Worm (Caenorhabditis elegans) whole organism, L2 larva: Measurements from ENCODE around the gene Y113G7B.15.

Source experiments
- C34F6.9 ChIP-seq: fragments of 150-350 bp; optimal IDR thresholded peaks from 2 replicates; lab custom pipeline; 2014; ENCODE audit warnings: missing biosample characterization, missing genetic modification characterization
- R02D3.7 ChIP-seq: fragments of 150-350 bp; optimal IDR thresholded peaks from 2 replicates; lab custom pipeline; 2014; ENCODE audit warnings: missing biosample characterization, missing genetic modification characterization
- Y55F3AM.14 ChIP-seq: fragments of 200-800 bp; sonication (Bioruptor generic); optimal IDR thresholded peaks from 2 replicates; lab custom pipeline; 2018; ENCODE audit warnings: mild to moderate bottlenecking, missing genetic modification characterization, missing compliant biosample characterization
- ZK546.5 ChIP-seq: sonication (generic microtip); optimal IDR thresholded peaks from 2 replicates; lab custom pipeline; 2017; ENCODE audit warnings: missing biosample characterization, missing genetic modification characterization
- alr-1 ChIP-seq: fragments of 150-350 bp; optimal IDR thresholded peaks from 2 replicates; lab custom pipeline; 2014; ENCODE audit warnings: missing biosample characterization, missing genetic modification characterization
- aly-2 ChIP-seq: fragments of 150-350 bp; optimal IDR thresholded peaks from 2 replicates; lab custom pipeline; 2014; ENCODE audit warnings: missing biosample characterization, missing genetic modification characterization
- ama-1 ChIP-seq: fragments of 150-350 bp; optimal IDR thresholded peaks from 2 replicates; lab custom pipeline; 2018; ENCODE audit warnings: inconsistent platforms
- blmp-1 ChIP-seq: sonication (generic microtip); optimal IDR thresholded peaks from 2 replicates; lab custom pipeline; 2017; ENCODE audit warnings: missing genetic modification characterization, mild to moderate bottlenecking, missing compliant biosample characterization, antibody characterized with exemption, moderate library complexity; ENCODE audit not compliant: insufficient read depth
- ceh-16 ChIP-seq: fragments of 150-350 bp; optimal IDR thresholded peaks from 2 replicates; lab custom pipeline; 2014; ENCODE audit warnings: missing biosample characterization, missing genetic modification characterization
- crh-2 ChIP-seq: sonication (generic microtip); optimal IDR thresholded peaks from 2 replicates; lab custom pipeline; 2017; ENCODE audit warnings: missing biosample characterization, missing genetic modification characterization
- egl-27 ChIP-seq: sonication (generic microtip); optimal IDR thresholded peaks from 3 replicates; lab custom pipeline; 2017; ENCODE audit warnings: missing biosample characterization, missing genetic modification reagents, missing genetic modification characterization
- fos-1 ChIP-seq: fragments of 150-350 bp; optimal IDR thresholded peaks from 2 replicates; lab custom pipeline; 2014; ENCODE audit warnings: missing biosample characterization, missing genetic modification characterization
- gmeb-1 ChIP-seq: fragments of 150-350 bp; optimal IDR thresholded peaks from 2 replicates; lab custom pipeline; 2014; ENCODE audit warnings: missing biosample characterization, missing genetic modification characterization
- lin-13 ChIP-seq: fragments of 150-350 bp; optimal IDR thresholded peaks from 2 replicates; lab custom pipeline; 2014; ENCODE audit warnings: missing biosample characterization, missing genetic modification reagents, missing genetic modification characterization
- lsy-2 ChIP-seq, 2 experiments: fragments of 150-350 bp in 1 of 2; sonication (generic microtip) in 1 of 2; optimal IDR thresholded peaks; 2 replicates each; lab custom pipeline; 2014 to 2017; ENCODE audit warnings: missing biosample characterization in 2 of 2, missing genetic modification characterization in 2 of 2
- mab-5 ChIP-seq: fragments of 150-350 bp; optimal IDR thresholded peaks from 2 replicates; lab custom pipeline; 2014; ENCODE audit warnings: missing biosample characterization, missing genetic modification characterization
- mbf-1 ChIP-seq: sonication (generic microtip); optimal IDR thresholded peaks from 2 replicates; lab custom pipeline; 2017; ENCODE audit warnings: missing biosample characterization, missing genetic modification characterization
- mdl-1 ChIP-seq, 2 experiments: fragments of 150-350 bp in 1 of 2; sonication (generic microtip) in 1 of 2; optimal IDR thresholded peaks; 2 replicates each; lab custom pipeline; 2017; ENCODE audit warnings: missing biosample characterization in 2 of 2, missing genetic modification characterization in 2 of 2
- nhr-10 ChIP-seq: sonication (generic microtip); optimal IDR thresholded peaks from 2 replicates; lab custom pipeline; 2017; ENCODE audit warnings: missing biosample characterization, missing genetic modification characterization
- nhr-12 ChIP-seq: fragments of 150-350 bp; optimal IDR thresholded peaks from 2 replicates; lab custom pipeline; 2014; ENCODE audit warnings: missing biosample characterization, missing genetic modification characterization
- nhr-129 ChIP-seq: fragments of 150-350 bp; optimal IDR thresholded peaks from 2 replicates; lab custom pipeline; 2014; ENCODE audit warnings: missing biosample characterization, missing genetic modification characterization
- nhr-21 ChIP-seq: fragments of 150-350 bp; optimal IDR thresholded peaks from 2 replicates; lab custom pipeline; 2014; ENCODE audit warnings: missing biosample characterization, missing genetic modification characterization
- nhr-23 ChIP-seq: fragments of 150-350 bp; optimal IDR thresholded peaks from 2 replicates; lab custom pipeline; 2014; ENCODE audit warnings: missing biosample characterization, missing genetic modification reagents, missing genetic modification characterization
- nhr-237 ChIP-seq: fragments of 150-350 bp; optimal IDR thresholded peaks from 2 replicates; lab custom pipeline; 2014; ENCODE audit warnings: missing biosample characterization, missing genetic modification characterization
- nhr-6 ChIP-seq: fragments of 150-350 bp; optimal IDR thresholded peaks from 2 replicates; lab custom pipeline; 2014; ENCODE audit warnings: missing biosample characterization, missing genetic modification characterization
- nhr-77 ChIP-seq: fragments of 150-350 bp; optimal IDR thresholded peaks from 2 replicates; lab custom pipeline; 2014; ENCODE audit warnings: missing biosample characterization, missing genetic modification characterization
- sem-4 ChIP-seq: fragments of 150-350 bp; optimal IDR thresholded peaks from 2 replicates; lab custom pipeline; 2014; ENCODE audit warnings: missing biosample characterization, missing genetic modification reagents, missing genetic modification characterization
- skn-1 ChIP-seq: sonication (generic microtip); optimal IDR thresholded peaks from 2 replicates; lab custom pipeline; 2017; ENCODE audit warnings: missing biosample characterization, missing genetic modification characterization
- sma-3 ChIP-seq: sonication (generic microtip); optimal IDR thresholded peaks from 2 replicates; lab custom pipeline; 2016; ENCODE audit warnings: missing genetic modification reagents, missing genetic modification characterization, missing compliant biosample characterization
- sma-9 ChIP-seq, 2 experiments: fragments of 150-350 bp in 1 of 2; sonication (generic microtip) in 1 of 2; optimal IDR thresholded peaks; 2 replicates each; lab custom pipeline; 2014 to 2016; ENCODE audit warnings: missing genetic modification characterization in 2 of 2, mild to moderate bottlenecking in 1 of 2, missing biosample characterization in 1 of 2, missing compliant biosample characterization in 1 of 2, missing genetic modification reagents in 1 of 2, moderate library complexity in 1 of 2
- snpc-4 ChIP-seq: fragments of 150-350 bp; optimal IDR thresholded peaks from 2 replicates; lab custom pipeline; 2014; ENCODE audit warnings: missing biosample characterization, missing genetic modification characterization
- unc-39 ChIP-seq: fragments of 150-350 bp; optimal IDR thresholded peaks from 2 replicates; lab custom pipeline; 2014; ENCODE audit warnings: missing biosample characterization, missing genetic modification characterization
- unc-55 ChIP-seq: fragments of 150-350 bp; sonication (generic microtip); optimal IDR thresholded peaks from 3 replicates; lab custom pipeline; 2014; ENCODE audit warnings: missing biosample characterization, missing genetic modification reagents, missing genetic modification characterization
- unc-62 ChIP-seq: fragments of 150-350 bp; optimal IDR thresholded peaks from 2 replicates; lab custom pipeline; 2014; ENCODE audit warnings: missing biosample characterization, missing genetic modification reagents, missing genetic modification characterization
- zag-1 ChIP-seq: fragments of 150-350 bp; optimal IDR thresholded peaks from 2 replicates; lab custom pipeline; 2014; ENCODE audit warnings: missing biosample characterization, missing genetic modification characterization
- ztf-1 ChIP-seq: fragments of 200-800 bp; sonication (Bioruptor generic); conservative IDR thresholded peaks from 2 replicates; pipeline ENCODE4 v1.3.6; 2022; ENCODE audit warnings: missing genetic modification characterization, missing compliant biosample characterization
- ztf-11 ChIP-seq: sonication (generic microtip); optimal IDR thresholded peaks from 2 replicates; lab custom pipeline; 2017; ENCODE audit warnings: missing biosample characterization, missing genetic modification characterization
- ztf-4 ChIP-seq: fragments of 150-350 bp; optimal IDR thresholded peaks from 2 replicates; lab custom pipeline; 2014; ENCODE audit warnings: missing biosample characterization, missing genetic modification characterization

The Y113G7B.15 gene

DNA sequence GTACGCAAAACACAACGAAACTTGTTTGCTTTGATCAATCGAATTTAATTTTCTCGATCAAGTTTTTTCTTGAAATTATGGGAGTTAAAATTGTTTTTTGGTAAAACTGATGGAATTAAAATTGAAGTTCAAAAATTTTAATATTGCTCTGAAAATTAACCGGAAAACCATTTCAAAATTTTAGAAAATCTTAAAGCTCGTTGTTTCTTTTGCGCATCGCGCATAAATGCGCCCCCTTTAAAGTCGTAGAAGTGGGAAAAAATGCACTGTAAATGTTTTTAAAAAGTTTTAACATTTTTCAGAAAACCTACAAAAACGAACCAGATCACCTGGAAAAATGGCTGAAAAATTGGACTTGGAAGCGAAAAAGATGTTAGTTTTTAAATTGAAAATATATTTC lies 30.6 kb downstream of the Y113G7B.15 start, which contains the start of gene fbxa-113:
Gene fbxa-113 (plus strand): TSS at position 301 of the 400 bp plus-strand sequence.
- TF ChIP-seq nhr-6 (tag; lab: Kevin White, UChicago) (no peak), ztf-4 (tag; lab: Kevin White, UChicago) (no peak), mdl-1 (tag; optimal IDR thresholded peaks at IDR 0.05; lab: Kevin White, UChicago) (no peak), R02D3.7 (tag; lab: Kevin White, UChicago) (no peak), gmeb-1 (tag; lab: Kevin White, UChicago) (no peak), nhr-21 (no peak), aly-2 (tag; lab: Kevin White, UChicago) (no peak), nhr-129 (tag; lab: Kevin White, UChicago) (no peak), blmp-1 (tag; lab: Kevin White, UChicago) (no peak), snpc-4 (no peak), nhr-12 (tag; lab: Kevin White, UChicago) (no peak), egl-27 (tag; lab: Kevin White, UChicago) (no peak), lsy-2 (tag; optimal IDR thresholded peaks at IDR 0.05; lab: Kevin White, UChicago) (no peak), nhr-23 (tag; lab: Kevin White, UChicago) (no peak), nhr-10 (tag; lab: Kevin White, UChicago) (no peak), unc-62 (GFP tag; lab: Kevin White, UChicago) (no peak), nhr-77 (tag; lab: Kevin White, UChicago) (no peak), ZK546.5 (tag; lab: Kevin White, UChicago) (no peak), unc-39 (no peak)
- TF ChIP-seq, all 48 proteins: peak for 0

DNA sequence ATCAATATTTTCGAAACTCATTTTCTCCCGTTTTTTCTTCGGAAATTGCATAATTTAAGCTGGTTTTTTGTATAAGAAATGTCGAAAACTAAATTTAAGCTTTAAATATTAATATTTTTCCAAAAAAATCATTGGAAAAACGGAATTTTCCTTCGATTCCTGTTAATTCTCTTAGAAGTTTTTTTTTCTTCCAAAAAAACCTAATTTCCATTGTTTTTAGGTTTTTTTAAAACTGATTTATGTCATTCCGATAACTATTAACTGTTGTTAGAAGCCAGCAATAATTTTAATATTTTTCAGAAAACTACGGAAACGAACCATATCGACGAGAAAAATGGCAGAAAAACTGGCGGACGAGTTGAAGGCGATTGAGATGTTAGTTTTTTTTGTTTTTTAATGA lies 32.3 kb downstream of the Y113G7B.15 start, which contains the start of gene fbxa-114:
Gene fbxa-114 (plus strand): TSS at position 301 of the 400 bp plus-strand sequence.
- no peak for TF ChIP-seq unc-55 (GFP tag; lab: Kevin White, UChicago)
- no peak for TF ChIP-seq ceh-16 (tag; lab: Kevin White, UChicago)
- no peak for TF ChIP-seq sma-9 (GFP tag; optimal IDR thresholded peaks at IDR 0.05; lab: Kevin White, UChicago)
- TF ChIP-seq sma-9 (tag; optimal IDR thresholded peaks at IDR 0.05; lab: Kevin White, UChicago), result no peak
- no peak for TF ChIP-seq aly-2 (tag; lab: Kevin White, UChicago)
- no peak for TF ChIP-seq sma-3
- no peak for TF ChIP-seq zag-1 (tag; lab: Kevin White, UChicago)
- no peak for TF ChIP-seq nhr-237 (tag; lab: Kevin White, UChicago)
- TF ChIP-seq nhr-77 (tag; lab: Kevin White, UChicago), result no peak
- TF ChIP-seq ztf-4 (tag; lab: Kevin White, UChicago), result no peak
- no peak for TF ChIP-seq skn-1 (tag; lab: Kevin White, UChicago)
- no peak for TF ChIP-seq unc-39
- TF ChIP-seq nhr-12 (tag; lab: Kevin White, UChicago), result no peak
- TF ChIP-seq Y55F3AM.14 (GFP tag; lab: Kevin White, UChicago), result no peak
- no peak for TF ChIP-seq snpc-4

DNA sequence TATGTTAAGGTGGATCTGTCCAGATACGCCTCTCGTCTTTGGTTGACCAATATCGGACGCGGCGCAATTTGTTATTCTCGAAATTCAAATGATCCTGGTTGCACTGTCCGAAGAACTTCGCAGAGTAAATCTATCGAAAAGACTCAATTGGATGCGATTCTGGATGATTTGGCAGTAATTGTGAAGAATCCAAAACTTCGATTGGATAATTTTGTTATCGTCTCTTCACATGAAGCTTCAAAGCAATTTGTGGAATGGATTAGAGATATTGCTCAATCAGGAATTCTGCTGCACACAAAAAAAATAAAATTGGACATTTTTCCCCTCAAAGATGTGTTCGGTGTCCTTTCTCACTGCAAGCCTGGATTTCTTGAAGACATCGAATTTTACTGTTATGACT lies 34.0 kb downstream of the Y113G7B.15 start:
- TF ChIP-seq R02D3.7 (tag; lab: Kevin White, UChicago) (no peak), unc-39 (no peak), mab-5 (tag; lab: Kevin White, UChicago) (no peak), lin-13 (GFP tag; lab: Kevin White, UChicago) (no peak), C34F6.9 (tag; lab: Kevin White, UChicago) (no peak), unc-55 (GFP tag; lab: Kevin White, UChicago) (no peak), fos-1 (tag; lab: Kevin White, UChicago) (no peak), unc-62 (GFP tag; lab: Kevin White, UChicago) (no peak), nhr-6 (tag; lab: Kevin White, UChicago) (no peak), nhr-10 (tag; lab: Kevin White, UChicago) (no peak), lsy-2 (tag; optimal IDR thresholded peaks at IDR 0.05; lab: Kevin White, UChicago) (no peak), nhr-23 (tag; lab: Kevin White, UChicago) (no peak), ztf-11 (tag; lab: Kevin White, UChicago) (no peak)

DNA sequence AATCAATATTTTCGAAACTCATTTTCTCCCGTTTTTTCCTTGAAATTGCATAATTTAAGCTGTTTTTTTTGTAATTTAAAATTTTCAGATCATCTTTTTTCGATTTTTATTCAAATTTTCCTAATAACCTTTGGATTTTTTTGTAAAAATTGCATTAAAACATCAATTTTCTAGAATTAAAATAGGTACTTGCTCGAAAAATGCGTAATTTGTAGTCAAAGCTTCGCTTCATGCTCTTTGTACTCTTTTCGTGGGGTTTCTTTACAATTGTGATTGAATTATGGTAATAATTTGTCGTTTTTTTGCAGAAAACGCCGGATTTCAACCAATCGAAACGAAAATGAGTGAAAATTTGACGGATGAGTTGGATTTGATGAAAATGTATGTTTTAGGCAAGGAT lies 34.7 kb downstream of the Y113G7B.15 start, which contains the start of gene fog-2:
Gene fog-2 (plus strand): TSS at position 301 of the 400 bp plus-strand sequence.
- TF ChIP-seq nhr-21 (no peak), ama-1 (no peak), alr-1 (tag; lab: Kevin White, UChicago) (no peak), ZK546.5 (tag; lab: Kevin White, UChicago) (no peak), zag-1 (tag; lab: Kevin White, UChicago) (no peak), ztf-4 (tag; lab: Kevin White, UChicago) (no peak), aly-2 (tag; lab: Kevin White, UChicago) (no peak), ztf-1 (no peak), sem-4 (tag; lab: Kevin White, UChicago) (no peak), crh-2 (tag; lab: Kevin White, UChicago) (no peak), lin-13 (GFP tag; lab: Kevin White, UChicago) (no peak), lsy-2 (tag; optimal IDR thresholded peaks at IDR 0.05; lab: Kevin White, UChicago) (no peak), mbf-1 (tag; lab: Kevin White, UChicago) (no peak), gmeb-1 (tag; lab: Kevin White, UChicago) (no peak), ceh-16 (tag; lab: Kevin White, UChicago) (no peak), C34F6.9 (tag; lab: Kevin White, UChicago) (no peak), R02D3.7 (tag; lab: Kevin White, UChicago) (no peak), unc-62 (GFP tag; lab: Kevin White, UChicago) (no peak), mdl-1 (tag; optimal IDR thresholded peaks at IDR 0.05; lab: Kevin White, UChicago) (no peak)
- TF ChIP-seq, all 48 proteins: peak for 0
